Worm (Caenorhabditis elegans) whole organism, midembryonic: ENCODE measurements around the gene lido-18.

Source experiments
- flt-1 ChIP-seq: fragments of 200-800 bp; sonication (Bioruptor generic); IDR thresholded peaks from 2 replicates; pipeline ENCODE4 v1.3.6; 2022; ENCODE audit warnings: missing genetic modification characterization, missing compliant biosample characterization
- ztf-29 ChIP-seq: fragments of 200-800 bp; sonication (Bioruptor generic); IDR thresholded peaks from 2 replicates; pipeline ENCODE4 v1.3.6; 2022; ENCODE audit warnings: missing genetic modification reagents, missing genetic modification characterization, missing compliant biosample characterization

- TF ChIP-seq flt-1 (GFP tag; lab: Robert Waterston, UW): no peak
- no peak for TF ChIP-seq ztf-29 (GFP tag; lab: Robert Waterston, UW)
These were observed 45.9 kb upstream of the lido-18 start, which contains the start of gene T04A6.1 for ce11 chrIII:7616228-7616627.
